Fruit fly (Drosophila melanogaster): Measurements from ENCODE around the gene Kat60.

dm6 chr3R:5226025-5226424 lies 6.0 kb downstream of the Kat60 start, which contains the start of gene Vps37B:
- TF ChIP-seq Myc (optimal IDR thresholded peaks at IDR 0.05) (no peak), psq (optimal IDR thresholded peaks at IDR 0.05) (no peak)

All from Kc167 (cell line).